Worm (Caenorhabditis elegans): ENCODE results near the gene T01B7.13.
A peak's percentile ranks its signal among the peaks of the same experiment; 100 is the strongest.

The T01B7.13 gene

ce11 chrII:8740326-8740949, 25.2 kb downstream of the T01B7.13 start (continued):
- peak; percentile 93 for TF ChIP-seq nhr-20 (tag; optimal IDR thresholded peaks at IDR 0.05)
- TF ChIP-seq lin-39 (tag; optimal IDR thresholded peaks at IDR 0.05): no peak
- TF ChIP-seq fkh-4 (tag; optimal IDR thresholded peaks at IDR 0.05; ENCODE audit: borderline replicate concordance): no peak
- TF ChIP-seq xbp-1 (tag; optimal IDR thresholded peaks at IDR 0.05): no peak
- TF ChIP-seq unc-98 (GFP tag; IDR thresholded peaks at IDR 0.05): no peak
- no peak for TF ChIP-seq jun-1 (tag; optimal IDR thresholded peaks at IDR 0.05)
- no peak for TF ChIP-seq pag-3 (tag; optimal IDR thresholded peaks at IDR 0.05; ENCODE audit: borderline replicate concordance, insufficient read depth)
- peak; percentile 63 for TF ChIP-seq pqm-1 (tag; optimal IDR thresholded peaks at IDR 0.05)
- TF ChIP-seq alr-1 (tag; optimal IDR thresholded peaks at IDR 0.05; ENCODE audit: borderline replicate concordance): no peak
- no peak for TF ChIP-seq ceh-8 (GFP tag; optimal IDR thresholded peaks at IDR 0.05)
- TF ChIP-seq nhr-28 (tag; optimal IDR thresholded peaks at IDR 0.05): no peak
- TF ChIP-seq egl-27 (tag; optimal IDR thresholded peaks at IDR 0.05): peak in 1 of 2 experiments; percentile 19
- no peak for TF ChIP-seq ztf-4 (tag; optimal IDR thresholded peaks at IDR 0.05)
- peak in 1 of 2 experiments; percentile 15 for TF ChIP-seq efl-1 (optimal IDR thresholded peaks at IDR 0.05)
- TF ChIP-seq efl-1 (GFP tag; optimal IDR thresholded peaks at IDR 0.05 in 1 of 2): peak in 1 of 2 experiments; percentile 89
- no peak for TF ChIP-seq fkh-10 (GFP tag; optimal IDR thresholded peaks at IDR 0.05)
- TF ChIP-seq nhr-77 (tag; optimal IDR thresholded peaks at IDR 0.05): no peak
- no peak for TF ChIP-seq efl-3 (GFP tag; optimal IDR thresholded peaks at IDR 0.05)
- TF ChIP-seq ceh-63 (GFP tag; optimal IDR thresholded peaks at IDR 0.05): no peak
- no peak for TF ChIP-seq dpl-1 (GFP tag; optimal IDR thresholded peaks at IDR 0.05)
- no peak for TF ChIP-seq nhr-237 (tag; optimal IDR thresholded peaks at IDR 0.05)
- no peak for TF ChIP-seq ama-1 (optimal IDR thresholded peaks at IDR 0.05)
- no peak for TF ChIP-seq aly-2 (tag; optimal IDR thresholded peaks at IDR 0.05)
- no peak for TF ChIP-seq F16B12.6 (tag; optimal IDR thresholded peaks at IDR 0.05)
- TF ChIP-seq snpc-4 (tag; optimal IDR thresholded peaks at IDR 0.05): no peak
- TF ChIP-seq mab-9 (GFP tag; IDR thresholded peaks at IDR 0.05): no peak
- TF ChIP-seq sptf-1 (tag; optimal IDR thresholded peaks at IDR 0.05): no peak
- TF ChIP-seq snu-23 (GFP tag; optimal IDR thresholded peaks at IDR 0.05): peak; percentile 70
- TF ChIP-seq skn-1 (tag; optimal IDR thresholded peaks at IDR 0.05): no peak
- no peak for TF ChIP-seq zip-4 (GFP tag; optimal IDR thresholded peaks at IDR 0.05)
- TF ChIP-seq mep-1 (tag; optimal IDR thresholded peaks at IDR 0.05): no peak
- no peak for TF ChIP-seq pax-3 (tag; optimal IDR thresholded peaks at IDR 0.05)

ce11 chrII:8741277-8741676, 26.1 kb downstream of the T01B7.13 start:
- TF ChIP-seq zag-1 (tag; optimal IDR thresholded peaks at IDR 0.05): no peak
- TF ChIP-seq rnt-1 (tag; optimal IDR thresholded peaks at IDR 0.05): peak; percentile 75
- no peak for TF ChIP-seq sup-37 (GFP tag; optimal IDR thresholded peaks at IDR 0.05)
- peak; percentile 2 for TF ChIP-seq xbp-1 (tag; optimal IDR thresholded peaks at IDR 0.05)
- no peak for TF ChIP-seq tlp-1 (tag; optimal IDR thresholded peaks at IDR 0.05)
- no peak for TF ChIP-seq efl-3 (GFP tag; optimal IDR thresholded peaks at IDR 0.05)
- TF ChIP-seq lir-3 (tag; optimal IDR thresholded peaks at IDR 0.05; ENCODE audit: poor library complexity): peak; percentile 48
- peak; percentile 14 for TF ChIP-seq tbx-2 (tag; optimal IDR thresholded peaks at IDR 0.05)
- no peak for TF ChIP-seq nhr-77 (tag; optimal IDR thresholded peaks at IDR 0.05)
- peak; percentile 7 for TF ChIP-seq irx-1 (tag; optimal IDR thresholded peaks at IDR 0.05)
- TF ChIP-seq ceh-63 (GFP tag; optimal IDR thresholded peaks at IDR 0.05): no peak
- TF ChIP-seq unc-30 (tag; optimal IDR thresholded peaks at IDR 0.05): no peak
- no peak for TF ChIP-seq mef-2 (tag; optimal IDR thresholded peaks at IDR 0.05)
- no peak for TF ChIP-seq aha-1 (tag; optimal IDR thresholded peaks at IDR 0.05)
- TF ChIP-seq mab-9 (GFP tag; IDR thresholded peaks at IDR 0.05): no peak
- no peak for TF ChIP-seq nhr-84 (tag; optimal IDR thresholded peaks at IDR 0.05)
- TF ChIP-seq zip-4 (GFP tag; optimal IDR thresholded peaks at IDR 0.05): no peak
- TF ChIP-seq lin-14 (GFP tag; optimal IDR thresholded peaks at IDR 0.05): peak; percentile 74
- TF ChIP-seq skn-1 (tag; optimal IDR thresholded peaks at IDR 0.05): no peak
- TF ChIP-seq unc-86 (tag; optimal IDR thresholded peaks at IDR 0.05): no peak
- TF ChIP-seq lsy-2 (tag; optimal IDR thresholded peaks at IDR 0.05): peak; percentile 25 to 53
- no peak for TF ChIP-seq isw-1 (GFP tag; IDR thresholded peaks at IDR 0.05)
- TF ChIP-seq nhr-85 (tag): peak; percentile 78
- TF ChIP-seq mep-1 (tag; optimal IDR thresholded peaks at IDR 0.05): peak; percentile 18
- TF ChIP-seq lin-15B (tag; optimal IDR thresholded peaks at IDR 0.05): no peak
- TF ChIP-seq pqm-1 (tag; optimal IDR thresholded peaks at IDR 0.05): no peak
- TF ChIP-seq snu-23 (GFP tag; optimal IDR thresholded peaks at IDR 0.05): peak; percentile 73
- no peak for TF ChIP-seq ceh-90 (tag; optimal IDR thresholded peaks at IDR 0.05)
- no peak for TF ChIP-seq nhr-237 (tag; optimal IDR thresholded peaks at IDR 0.05)
- TF ChIP-seq lin-35 (GFP tag; optimal IDR thresholded peaks at IDR 0.05): peak; percentile 4 to 55
- peak; percentile 81 for TF ChIP-seq nhr-20 (tag; optimal IDR thresholded peaks at IDR 0.05)
- TF ChIP-seq fkh-10 (GFP tag; optimal IDR thresholded peaks at IDR 0.05): no peak
- TF ChIP-seq pax-3 (tag; optimal IDR thresholded peaks at IDR 0.05): no peak

Data from whole organism, L1 larva.